Fruit fly (Drosophila melanogaster) S2 (cell line): ENCODE measurements around the gene twin.

Experiments used
- CG8478 ChIP-seq: fragments of >200 bp; optimal IDR thresholded peaks from 2 replicates; lab custom pipeline; 2018
- CTCF ChIP-seq, 2 experiments: fragments of >200 bp; optimal IDR thresholded peaks; 2 replicates each; lab custom pipeline; 2018

dm6 chr3R:24260411-24260810 lies 38.6 kb upstream of the twin start:
- TF ChIP-seq CG8478 (no peak), CTCF (optimal IDR thresholded peaks at IDR 0.05; lab: Kevin White, UChicago) (no peak)
